Worm (Caenorhabditis elegans) whole organism, L3 larva: ENCODE results near the gene C06E8.5.

Experiments
- ceh-82 ChIP-seq: fragments of 150-350 bp; optimal IDR thresholded peaks from 2 replicates; lab custom pipeline; 2014; ENCODE audit warnings: missing biosample characterization, missing genetic modification characterization
- ceh-9 ChIP-seq: sonication (generic microtip); optimal IDR thresholded peaks from 2 replicates; lab custom pipeline; 2018; ENCODE audit warnings: missing biosample characterization, missing genetic modification characterization
- fkh-10 ChIP-seq: sonication (generic microtip); optimal IDR thresholded peaks from 2 replicates; lab custom pipeline; 2017; ENCODE audit warnings: missing biosample characterization, missing genetic modification reagents, missing genetic modification characterization
- lin-15B ChIP-seq: fragments of 150-350 bp; optimal IDR thresholded peaks from 2 replicates; lab custom pipeline; 2014; ENCODE audit warnings: missing biosample characterization, missing genetic modification characterization
- mdl-1 ChIP-seq: fragments of 150-350 bp; optimal IDR thresholded peaks from 2 replicates; lab custom pipeline; 2014; ENCODE audit warnings: missing biosample characterization, missing genetic modification characterization
- mml-1 ChIP-seq: fragments of 150-350 bp; sonication (generic microtip); optimal IDR thresholded peaks from 3 replicates; lab custom pipeline; 2014; ENCODE audit warnings: missing biosample characterization, missing genetic modification characterization
- nfya-1 ChIP-seq: sonication (generic microtip); optimal IDR thresholded peaks from 2 replicates; lab custom pipeline; 2017; ENCODE audit warnings: missing genetic modification characterization, mild to moderate bottlenecking, missing compliant biosample characterization, antibody characterized with exemption, moderate library complexity; ENCODE audit not compliant: insufficient read depth
- nhr-11 ChIP-seq: fragments of 150-350 bp; optimal IDR thresholded peaks from 2 replicates; lab custom pipeline; 2014; ENCODE audit warnings: missing biosample characterization, missing genetic modification characterization
- nhr-76 ChIP-seq: fragments of 150-350 bp; sonication (generic microtip); optimal IDR thresholded peaks from 5 replicates; lab custom pipeline; 2014; ENCODE audit warnings: missing biosample characterization, missing genetic modification characterization
- snpc-4 ChIP-seq: fragments of 150-350 bp; optimal IDR thresholded peaks from 2 replicates; lab custom pipeline; 2014; ENCODE audit warnings: missing biosample characterization, missing genetic modification characterization
- unc-62 ChIP-seq: fragments of 150-350 bp; sonication (generic microtip); optimal IDR thresholded peaks from 4 replicates; lab custom pipeline; 2014; ENCODE audit warnings: missing biosample characterization, missing genetic modification reagents, missing genetic modification characterization
- zag-1 ChIP-seq: fragments of 150-350 bp; optimal IDR thresholded peaks from 2 replicates; lab custom pipeline; 2014; ENCODE audit warnings: missing biosample characterization, missing genetic modification characterization
- ztf-11 ChIP-seq: fragments of 150-350 bp; optimal IDR thresholded peaks from 2 replicates; lab custom pipeline; 2014; ENCODE audit warnings: missing biosample characterization, missing genetic modification characterization

DNA sequence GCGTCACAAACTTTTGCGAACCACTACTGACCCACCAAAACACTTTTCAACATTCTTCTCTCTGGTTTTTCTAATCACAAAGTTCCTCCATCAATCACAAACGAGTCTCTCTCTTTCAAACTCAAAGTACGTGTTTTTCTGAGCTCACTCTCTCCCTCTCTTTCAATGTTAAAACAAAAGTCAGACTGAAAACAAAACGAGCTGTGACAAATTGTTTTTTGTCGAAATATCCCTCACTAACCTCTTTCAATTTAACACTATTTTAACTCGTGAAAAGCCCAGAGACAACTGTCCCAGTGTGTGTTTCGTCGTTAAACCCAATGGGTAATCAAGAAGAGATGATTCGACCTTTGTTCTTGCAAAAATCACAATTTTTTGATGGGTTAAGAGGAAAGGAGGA, 17.2 kb downstream of the C06E8.5 start:
- TF ChIP-seq snpc-4 (no peak), zag-1 (tag; lab: Kevin White, UChicago) (no peak), lin-15B (tag; lab: Kevin White, UChicago) (no peak), mdl-1 (tag; lab: Kevin White, UChicago) (no peak), ztf-11 (no peak), ceh-9 (tag; lab: Kevin White, UChicago) (no peak), unc-62 (GFP tag; lab: Kevin White, UChicago) (peak; percentile 44), nhr-76 (tag; lab: Kevin White, UChicago) (no peak), mml-1 (tag; lab: Kevin White, UChicago) (no peak), nhr-11 (tag; lab: Kevin White, UChicago) (peak; percentile 74), fkh-10 (GFP tag; lab: Kevin White, UChicago) (no peak), nfya-1 (peak; percentile 43), ceh-82 (tag; lab: Kevin White, UChicago) (no peak)
